Fruit fly (Drosophila melanogaster) whole organism, prepupa: ENCODE results near the gene pip.

Experiments
- Blimp-1 ChIP-seq: fragments of 200-800 bp; sonication (Bioruptor generic); optimal IDR thresholded peaks from 3 replicates; lab custom pipeline; 2017; ENCODE audit warnings: missing biosample characterization, missing genetic modification characterization, mild to moderate bottlenecking, moderate library complexity, missing genetic modification reagents
- CG10631 ChIP-seq: fragments of 200-800 bp; sonication (Bioruptor generic); optimal IDR thresholded peaks from 2 replicates; lab custom pipeline; 2016; ENCODE audit warnings: missing biosample characterization, missing genetic modification characterization
- CG10669 ChIP-seq: fragments of 200-800 bp; sonication (Bioruptor generic); optimal IDR thresholded peaks from 3 replicates; lab custom pipeline; 2018; ENCODE audit warnings: missing biosample characterization, mild to moderate bottlenecking, missing genetic modification characterization, moderate library complexity
- CG11294 ChIP-seq: fragments of 200-800 bp; sonication (Bioruptor generic); IDR thresholded peaks from 2 replicates; pipeline ENCODE4 v1.3.6; 2022; ENCODE audit warnings: missing biosample characterization, missing genetic modification characterization
- CG11762 ChIP-seq: fragments of 200-800 bp; sonication (Bioruptor generic); optimal IDR thresholded peaks from 3 replicates; lab custom pipeline; 2016; ENCODE audit warnings: missing biosample characterization, missing genetic modification characterization; ENCODE audit not compliant: insufficient read depth
- CG11902 ChIP-seq: fragments of 200-800 bp; sonication (Bioruptor generic); optimal IDR thresholded peaks from 3 replicates; lab custom pipeline; 2016; ENCODE audit warnings: missing biosample characterization, missing genetic modification characterization
- CG1621 ChIP-seq: fragments of 200-800 bp; sonication (Bioruptor generic); optimal IDR thresholded peaks from 3 replicates; lab custom pipeline; 2018; ENCODE audit warnings: missing biosample characterization, mild to moderate bottlenecking, missing genetic modification characterization
- CG16779 ChIP-seq: fragments of 200-800 bp; sonication (Bioruptor generic); optimal IDR thresholded peaks from 3 replicates; lab custom pipeline; 2017; ENCODE audit warnings: missing biosample characterization, mild to moderate bottlenecking, missing genetic modification characterization
- CG3032 ChIP-seq: fragments of 200-800 bp; optimal IDR thresholded peaks from 2 replicates; lab custom pipeline; 2019; ENCODE audit warnings: missing biosample characterization, mild to moderate bottlenecking, missing genetic modification characterization, moderate library complexity
- CG31627 ChIP-seq: fragments of 200-800 bp; sonication (Bioruptor generic); optimal IDR thresholded peaks from 3 replicates; lab custom pipeline; 2016; ENCODE audit warnings: missing biosample characterization, missing genetic modification characterization
- CG32006 ChIP-seq: fragments of 200-800 bp; sonication (Bioruptor generic); optimal IDR thresholded peaks from 3 replicates; lab custom pipeline; 2017; ENCODE audit warnings: missing biosample characterization, mild to moderate bottlenecking, missing genetic modification characterization
- CG34406 ChIP-seq: fragments of 200-800 bp; sonication (Bioruptor generic); optimal IDR thresholded peaks from 3 replicates; lab custom pipeline; 2016; ENCODE audit warnings: missing biosample characterization, missing genetic modification characterization
- CG6163 ChIP-seq: fragments of 200-800 bp; sonication (Bioruptor generic); IDR thresholded peaks from 3 replicates; pipeline ENCODE4 v1.3.6; 2022; ENCODE audit warnings: missing biosample characterization, missing genetic modification characterization
- CG6792 ChIP-seq: fragments of 200-800 bp; sonication (Bioruptor generic); optimal IDR thresholded peaks from 3 replicates; lab custom pipeline; 2016; ENCODE audit warnings: missing biosample characterization, missing genetic modification characterization
- CG6808 ChIP-seq: fragments of 200-800 bp; sonication (Bioruptor generic); optimal IDR thresholded peaks from 3 replicates; lab custom pipeline; 2017; ENCODE audit warnings: missing biosample characterization, missing genetic modification characterization, mild to moderate bottlenecking, moderate library complexity, missing genetic modification reagents
- CG6854 ChIP-seq: fragments of 200-800 bp; sonication (Bioruptor generic); optimal IDR thresholded peaks from 2 replicates; lab custom pipeline; 2017; ENCODE audit warnings: missing biosample characterization, mild to moderate bottlenecking, missing genetic modification characterization
- CG7368 ChIP-seq: fragments of 200-800 bp; sonication (Bioruptor generic); optimal IDR thresholded peaks from 3 replicates; lab custom pipeline; 2016; ENCODE audit warnings: missing biosample characterization, missing genetic modification characterization
- CG8119 ChIP-seq: fragments of 200-800 bp; sonication (Bioruptor generic); IDR thresholded peaks from 3 replicates; pipeline ENCODE4 v1.3.6; 2022; ENCODE audit warnings: missing biosample characterization, missing genetic modification characterization
- CG8319 ChIP-seq: fragments of 200-800 bp; sonication (Bioruptor generic); optimal IDR thresholded peaks from 3 replicates; lab custom pipeline; 2016; ENCODE audit warnings: missing biosample characterization, missing genetic modification characterization
- CG8632 ChIP-seq: fragments of 200-800 bp; sonication (Bioruptor generic); optimal IDR thresholded peaks from 3 replicates; lab custom pipeline; 2016; ENCODE audit warnings: missing biosample characterization, missing genetic modification characterization
- Eip75B ChIP-seq: fragments of 200-800 bp; sonication (Bioruptor generic); optimal IDR thresholded peaks from 3 replicates; lab custom pipeline; 2016; ENCODE audit warnings: missing biosample characterization, missing genetic modification characterization
- Eip78C ChIP-seq: fragments of 200-800 bp; sonication (Bioruptor generic); peaks from one replicate; lab custom pipeline; 2016; ENCODE audit warnings: missing biosample characterization, missing genetic modification characterization
- Eip93F ChIP-seq: fragments of 200-800 bp; sonication (Bioruptor generic); optimal IDR thresholded peaks from 2 replicates; lab custom pipeline; 2016; ENCODE audit warnings: missing biosample characterization, mild to moderate bottlenecking, missing genetic modification characterization
- Ets21C ChIP-seq: fragments of 200-800 bp; sonication (Bioruptor generic); optimal IDR thresholded peaks from 3 replicates; lab custom pipeline; 2016; ENCODE audit warnings: missing biosample characterization, missing genetic modification characterization
- Ets96B ChIP-seq: fragments of 200-800 bp; optimal IDR thresholded peaks from 2 replicates; lab custom pipeline; 2019; ENCODE audit warnings: missing biosample characterization, mild to moderate bottlenecking, missing genetic modification characterization, moderate library complexity
- Hr38 ChIP-seq: sonication (Bioruptor generic); optimal IDR thresholded peaks from 2 replicates; lab custom pipeline; 2016; ENCODE audit warnings: missing biosample characterization, missing genetic modification characterization
- Hr39 ChIP-seq: fragments of 200-800 bp; sonication (Bioruptor generic); optimal IDR thresholded peaks from 2 replicates; lab custom pipeline; 2016; ENCODE audit warnings: missing biosample characterization, missing genetic modification characterization
- Hr4 ChIP-seq: fragments of 200-800 bp; sonication (Bioruptor generic); optimal IDR thresholded peaks from 3 replicates; lab custom pipeline; 2016; ENCODE audit warnings: missing biosample characterization, missing genetic modification characterization
- Met ChIP-seq: fragments of 200-800 bp; sonication (Bioruptor generic); optimal IDR thresholded peaks from 3 replicates; lab custom pipeline; 2016; ENCODE audit warnings: missing biosample characterization, missing genetic modification characterization
- Smox ChIP-seq: fragments of 200-800 bp; sonication (Bioruptor generic); optimal IDR thresholded peaks from 3 replicates; lab custom pipeline; 2016; ENCODE audit warnings: missing biosample characterization, missing genetic modification characterization
- Sox102F ChIP-seq: fragments of 200-800 bp; sonication (Bioruptor generic); optimal IDR thresholded peaks from 2 replicates; lab custom pipeline; 2016; ENCODE audit warnings: missing biosample characterization, mild to moderate bottlenecking, missing genetic modification characterization
- Sox14 ChIP-seq: fragments of 200-800 bp; sonication (Bioruptor generic); optimal IDR thresholded peaks from 3 replicates; lab custom pipeline; 2016; ENCODE audit warnings: missing biosample characterization, missing genetic modification characterization
- Sox15 ChIP-seq: fragments of 200-800 bp; sonication (Bioruptor generic); optimal IDR thresholded peaks from 3 replicates; lab custom pipeline; 2016; ENCODE audit warnings: missing biosample characterization, missing genetic modification characterization
- acj6 ChIP-seq: fragments of 200-800 bp; sonication (Bioruptor generic); optimal IDR thresholded peaks from 3 replicates; lab custom pipeline; 2016; ENCODE audit warnings: missing biosample characterization, missing genetic modification characterization
- cyc ChIP-seq: fragments of 200-800 bp; sonication (Bioruptor generic); optimal IDR thresholded peaks from 3 replicates; lab custom pipeline; 2016; ENCODE audit warnings: missing biosample characterization, missing genetic modification characterization
- dac ChIP-seq: fragments of 200-800 bp; sonication (Bioruptor generic); optimal IDR thresholded peaks from 2 replicates; lab custom pipeline; 2017; ENCODE audit warnings: missing biosample characterization, mild to moderate bottlenecking, missing genetic modification characterization
- dsx ChIP-seq: fragments of 200-800 bp; optimal IDR thresholded peaks from 3 replicates; lab custom pipeline; 2019; ENCODE audit warnings: missing biosample characterization, mild to moderate bottlenecking, missing genetic modification characterization, moderate library complexity; ENCODE audit not compliant: poor library complexity, severe bottlenecking
- eg ChIP-seq: fragments of 200-800 bp; sonication (Bioruptor generic); IDR thresholded peaks from 3 replicates; pipeline ENCODE4 v1.3.6; 2022; ENCODE audit warnings: missing biosample characterization, missing genetic modification characterization
- esn ChIP-seq: fragments of 200-800 bp; sonication (Bioruptor generic); optimal IDR thresholded peaks from 2 replicates; lab custom pipeline; 2016; ENCODE audit warnings: missing biosample characterization, mild to moderate bottlenecking, missing genetic modification characterization, moderate library complexity
- fd59A ChIP-seq: fragments of 200-800 bp; sonication (Bioruptor generic); optimal IDR thresholded peaks from 2 replicates; lab custom pipeline; 2017; ENCODE audit warnings: missing biosample characterization, mild to moderate bottlenecking, missing genetic modification characterization, missing genetic modification reagents
- fkh ChIP-seq: fragments of 200-800 bp; sonication (Bioruptor generic); optimal IDR thresholded peaks from 3 replicates; lab custom pipeline; 2017; ENCODE audit warnings: missing biosample characterization, mild to moderate bottlenecking, missing genetic modification characterization, moderate library complexity
- lz ChIP-seq: fragments of 200-800 bp; sonication (Bioruptor generic); optimal IDR thresholded peaks from 3 replicates; lab custom pipeline; 2016; ENCODE audit warnings: missing biosample characterization, missing genetic modification characterization
- net ChIP-seq: fragments of 200-800 bp; sonication (Bioruptor generic); optimal IDR thresholded peaks from 3 replicates; lab custom pipeline; 2016; ENCODE audit warnings: missing biosample characterization, missing genetic modification characterization
- pdm3 ChIP-seq: fragments of 200-800 bp; sonication (Bioruptor generic); optimal IDR thresholded peaks from 3 replicates; lab custom pipeline; 2016; ENCODE audit warnings: missing biosample characterization, missing genetic modification characterization
- salr ChIP-seq, 2 experiments: fragments of 200-800 bp; sonication (Bioruptor generic); optimal IDR thresholded peaks; 3 replicates each; lab custom pipeline; 2016 to 2018; ENCODE audit warnings: missing biosample characterization in 2 of 2, missing genetic modification characterization in 2 of 2, mild to moderate bottlenecking in 1 of 2
- spab ChIP-seq: fragments of 200-800 bp; sonication (Bioruptor generic); optimal IDR thresholded peaks from 2 replicates; lab custom pipeline; 2017; ENCODE audit warnings: missing biosample characterization, mild to moderate bottlenecking, missing genetic modification characterization, missing genetic modification reagents
- ss ChIP-seq, 2 experiments: fragments of 200-800 bp; sonication (Bioruptor generic); optimal IDR thresholded peaks; 2 replicates in 1 of 2; 3 replicates in 1 of 2; lab custom pipeline; 2017 to 2018; ENCODE audit warnings: mild to moderate bottlenecking in 2 of 2, missing biosample characterization in 2 of 2, missing genetic modification characterization in 2 of 2, moderate library complexity in 1 of 2
- svp ChIP-seq: fragments of 200-800 bp; sonication (Bioruptor generic); peaks from one replicate; lab custom pipeline; 2016; ENCODE audit warnings: missing biosample characterization, missing genetic modification characterization
- topi ChIP-seq: fragments of 200-800 bp; sonication (Bioruptor generic); optimal IDR thresholded peaks from 3 replicates; lab custom pipeline; 2016; ENCODE audit warnings: missing biosample characterization, missing genetic modification characterization
- vri ChIP-seq: fragments of 200-800 bp; sonication (Bioruptor generic); optimal IDR thresholded peaks from 3 replicates; lab custom pipeline; 2016; ENCODE audit warnings: missing biosample characterization, mild to moderate bottlenecking, missing genetic modification characterization

pip gene

DNA sequence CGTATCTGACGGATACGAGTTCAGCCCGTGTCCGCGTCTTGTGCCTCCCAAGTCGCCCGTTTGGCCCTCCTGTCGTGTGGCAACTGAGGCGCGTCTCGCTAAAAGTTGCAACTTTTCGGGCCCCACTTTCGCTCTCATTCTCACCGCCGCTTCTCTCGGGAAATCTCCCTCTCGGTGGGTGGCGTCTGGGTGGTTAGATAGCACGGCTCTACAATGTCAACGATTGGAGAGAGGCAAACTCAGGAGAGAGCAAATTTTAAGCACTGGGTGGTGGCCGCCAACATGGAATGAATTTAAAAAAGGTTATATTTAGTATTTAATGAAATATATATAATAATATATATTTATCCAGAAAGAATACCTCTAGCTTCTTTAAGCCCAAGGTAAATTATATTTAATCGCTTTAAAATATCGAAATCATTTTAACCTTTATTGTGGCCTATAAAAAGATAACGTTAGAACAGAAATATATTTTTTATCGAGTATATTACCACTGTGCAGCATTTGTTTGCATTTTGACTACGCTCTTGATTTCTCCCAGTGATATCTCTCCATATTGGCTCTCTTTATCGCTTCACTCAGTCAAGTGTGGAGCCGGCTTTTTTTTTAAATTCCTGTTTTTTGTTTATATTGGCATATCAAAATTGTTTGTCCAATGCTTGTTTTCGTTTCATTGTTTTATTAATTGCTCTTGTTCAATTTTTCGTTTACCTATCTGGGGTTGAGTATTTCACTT, 44.8 kb downstream of the pip start, which contains the start of gene Gbs-76A:
TSS of gene Gbs-76A (minus strand) at position 327 of the 736 bp plus-strand sequence.
- TF ChIP-seq CG11902 (GFP tag; lab: Kevin White, UChicago) (peak; percentile 38), CG10669 (peak; percentile 80), Sox15 (GFP tag; lab: Kevin White, UChicago) (peak; percentile 26), pdm3 (GFP tag; lab: Kevin White, UChicago) (peak; percentile 67), Sox102F (GFP tag; lab: Kevin White, UChicago) (peak; percentile 52), CG3032 (peak; percentile 90), lz (GFP tag; lab: Kevin White, UChicago) (peak; percentile 53), esn (GFP tag; lab: Kevin White, UChicago) (peak; percentile 83), CG11762 (GFP tag; lab: Kevin White, UChicago) (peak; percentile 83), Ets21C (GFP tag; lab: Kevin White, UChicago) (peak; percentile 30), Met (GFP tag; lab: Kevin White, UChicago) (peak; percentile 73), CG6854 (GFP tag; lab: Kevin White, UChicago) (peak; percentile 41), fkh (peak; percentile 88), vri (GFP tag; lab: Kevin White, UChicago) (peak; percentile 63), CG7368 (peak; percentile 68), fd59A (GFP tag; lab: Kevin White, UChicago) (peak; percentile 69), Blimp-1 (peak; percentile 45), CG10631 (peak; percentile 87), acj6 (peak; percentile 83), CG32006 (peak; percentile 94), Ets96B (peak; percentile 92), Eip93F (GFP tag; lab: Kevin White, UChicago) (no peak), topi (GFP tag; lab: Kevin White, UChicago) (peak; percentile 71), Hr39 (GFP tag; lab: Kevin White, UChicago) (peak; percentile 59), CG8632 (GFP tag; lab: Kevin White, UChicago) (peak; percentile 93), CG6163 (GFP tag; lab: Robert Waterston, UW) (peak; percentile 90), CG31627 (GFP tag; lab: Kevin White, UChicago) (peak; percentile 52), spab (GFP tag; lab: Kevin White, UChicago) (peak; percentile 92), dsx (GFP tag; lab: Kevin White, UChicago) (peak; percentile 88), Eip75B (GFP tag; lab: Kevin White, UChicago) (peak; percentile 42), salr (GFP tag; optimal IDR thresholded peaks at IDR 0.05; lab: Kevin White, UChicago) (peak; percentile 60 to 80), ss (GFP tag; optimal IDR thresholded peaks at IDR 0.05; lab: Kevin White, UChicago) (peak; percentile 80 to 84), CG6792 (GFP tag; lab: Kevin White, UChicago) (peak; percentile 80), CG11294 (GFP tag; lab: Robert Waterston, UW) (peak; percentile 78), CG8319 (GFP tag; lab: Kevin White, UChicago) (peak; percentile 75), Eip78C (GFP tag; lab: Kevin White, UChicago) (peak; percentile 92), CG1621 (peak; percentile 38), eg (peak; percentile 89), cyc (GFP tag; lab: Kevin White, UChicago) (peak; percentile 54), Hr4 (GFP tag; lab: Kevin White, UChicago) (peak; percentile 81), dac (GFP tag; lab: Kevin White, UChicago) (peak; percentile 49), CG6808 (GFP tag; lab: Kevin White, UChicago) (peak; percentile 79), svp (GFP tag; lab: Kevin White, UChicago) (peak; percentile 85), net (GFP tag; lab: Kevin White, UChicago) (peak; percentile 70), CG16779 (tag; lab: Kevin White, UChicago) (peak; percentile 81), Smox (GFP tag; lab: Kevin White, UChicago) (peak; percentile 59), CG8119 (peak; percentile 96), CG34406 (GFP tag; lab: Kevin White, UChicago) (peak; percentile 84), Sox14 (GFP tag; lab: Kevin White, UChicago) (peak; percentile 72), Hr38 (GFP tag; lab: Kevin White, UChicago) (no peak)
